Worm (Caenorhabditis elegans) whole organism, mixed stage, embryonic: ENCODE measurements around the gene cup-4.

ENCODE experiments used
- M03D4.4 ChIP-seq: sonication (generic microtip); optimal IDR thresholded peaks from 2 replicates; lab custom pipeline; 2017; ENCODE audit warnings: mild to moderate bottlenecking, missing genetic modification characterization, missing compliant biosample characterization
- bed-3 ChIP-seq: fragments of 200-800 bp; sonication (Bioruptor generic); optimal IDR thresholded peaks from 3 replicates; lab custom pipeline; 2018; ENCODE audit warnings: mild to moderate bottlenecking, missing genetic modification characterization, moderate library complexity, missing compliant biosample characterization
- ceh-39 ChIP-seq: fragments of 150-350 bp; optimal IDR thresholded peaks from 2 replicates; lab custom pipeline; 2014; ENCODE audit warnings: missing biosample characterization, missing genetic modification characterization
- ceh-43 ChIP-seq: fragments of 200-800 bp; sonication (Bioruptor generic); optimal IDR thresholded peaks from 2 replicates; lab custom pipeline; 2018; ENCODE audit warnings: mild to moderate bottlenecking, missing genetic modification characterization, moderate library complexity, missing compliant biosample characterization
- ceh-83 ChIP-seq: fragments of 200-800 bp; sonication (Bioruptor generic); optimal IDR thresholded peaks from 2 replicates; lab custom pipeline; 2018; ENCODE audit warnings: mild to moderate bottlenecking, missing genetic modification characterization, missing compliant biosample characterization
- ces-1 ChIP-seq: fragments of 150-350 bp; optimal IDR thresholded peaks from 2 replicates; lab custom pipeline; 2014; ENCODE audit warnings: missing biosample characterization, missing genetic modification reagents, missing genetic modification characterization
- cnd-1 ChIP-seq: fragments of 200-800 bp; sonication (Bioruptor generic); optimal IDR thresholded peaks from 2 replicates; lab custom pipeline; 2018; ENCODE audit warnings: mild to moderate bottlenecking, missing genetic modification characterization, missing compliant biosample characterization
- drap-1 ChIP-seq: fragments of 200-800 bp; sonication (Bioruptor generic); optimal IDR thresholded peaks from 3 replicates; lab custom pipeline; 2018; ENCODE audit warnings: mild to moderate bottlenecking, missing genetic modification characterization, missing compliant biosample characterization
- elt-3 ChIP-seq: fragments of 150-350 bp; optimal IDR thresholded peaks from 2 replicates; lab custom pipeline; 2014; ENCODE audit warnings: missing biosample characterization, missing genetic modification characterization
- flh-1 ChIP-seq: fragments of 200-800 bp; sonication (Bioruptor generic); optimal IDR thresholded peaks from 2 replicates; lab custom pipeline; 2018; ENCODE audit warnings: mild to moderate bottlenecking, missing genetic modification characterization, moderate library complexity, missing compliant biosample characterization
- hlh-1 ChIP-seq: fragments of 150-350 bp; optimal IDR thresholded peaks from 2 replicates; lab custom pipeline; 2014; ENCODE audit warnings: missing biosample characterization, missing genetic modification reagents, missing genetic modification characterization
- lin-13 ChIP-seq: fragments of 150-350 bp; optimal IDR thresholded peaks from 2 replicates; lab custom pipeline; 2014; ENCODE audit warnings: missing biosample characterization, missing genetic modification characterization
- lin-32 ChIP-seq: fragments of 200-800 bp; sonication (Bioruptor generic); optimal IDR thresholded peaks from 2 replicates; lab custom pipeline; 2018; ENCODE audit warnings: mild to moderate bottlenecking, missing genetic modification characterization, missing compliant biosample characterization
- lsy-2 ChIP-seq: fragments of 150-350 bp; optimal IDR thresholded peaks from 2 replicates; lab custom pipeline; 2014; ENCODE audit warnings: missing biosample characterization, missing genetic modification characterization
- mab-5 ChIP-seq: fragments of 150-350 bp; optimal IDR thresholded peaks from 2 replicates; lab custom pipeline; 2014; ENCODE audit warnings: missing biosample characterization, missing genetic modification characterization
- mep-1 ChIP-seq: fragments of 150-350 bp; optimal IDR thresholded peaks from 2 replicates; lab custom pipeline; 2017; ENCODE audit warnings: missing biosample characterization, missing genetic modification reagents, missing genetic modification characterization, inconsistent platforms
- mls-2 ChIP-seq: sonication (generic microtip); optimal IDR thresholded peaks from 2 replicates; lab custom pipeline; 2016; ENCODE audit warnings: mild to moderate bottlenecking, missing genetic modification characterization, moderate library complexity, missing compliant biosample characterization
- nhr-12 ChIP-seq: fragments of 150-350 bp; optimal IDR thresholded peaks from 2 replicates; lab custom pipeline; 2014; ENCODE audit warnings: missing biosample characterization, missing genetic modification characterization
- nhr-237 ChIP-seq: fragments of 150-350 bp; optimal IDR thresholded peaks from 2 replicates; lab custom pipeline; 2014; ENCODE audit warnings: missing biosample characterization, missing genetic modification characterization
- sem-2 ChIP-seq: fragments of 200-800 bp; sonication (Bioruptor generic); optimal IDR thresholded peaks from 2 replicates; lab custom pipeline; 2018; ENCODE audit warnings: mild to moderate bottlenecking, missing genetic modification characterization, missing compliant biosample characterization
- snpc-4 ChIP-seq: fragments of 150-350 bp; optimal IDR thresholded peaks from 2 replicates; lab custom pipeline; 2014; ENCODE audit warnings: missing biosample characterization, missing genetic modification characterization
- sptf-1 ChIP-seq: sonication (generic microtip); optimal IDR thresholded peaks from 2 replicates; lab custom pipeline; 2017; ENCODE audit warnings: mild to moderate bottlenecking, missing genetic modification characterization, moderate library complexity, missing compliant biosample characterization
- tbx-8 ChIP-seq: fragments of 200-800 bp; sonication (Bioruptor generic); optimal IDR thresholded peaks from 2 replicates; lab custom pipeline; 2018; ENCODE audit warnings: mild to moderate bottlenecking, missing genetic modification characterization, moderate library complexity, missing compliant biosample characterization
- unc-120 ChIP-seq: sonication (generic microtip); optimal IDR thresholded peaks from 2 replicates; lab custom pipeline; 2017; ENCODE audit warnings: missing genetic modification characterization, missing compliant biosample characterization; ENCODE audit not compliant: poor library complexity, severe bottlenecking
- unc-62 ChIP-seq: fragments of 150-350 bp; optimal IDR thresholded peaks from 2 replicates; lab custom pipeline; 2014; ENCODE audit warnings: missing biosample characterization, missing genetic modification reagents, missing genetic modification characterization
- zip-8 ChIP-seq: fragments of 150-350 bp; optimal IDR thresholded peaks from 2 replicates; lab custom pipeline; 2014; ENCODE audit warnings: missing biosample characterization, missing genetic modification characterization
- ztf-11 ChIP-seq: fragments of 150-350 bp; optimal IDR thresholded peaks from 2 replicates; lab custom pipeline; 2014; ENCODE audit warnings: missing biosample characterization, missing genetic modification characterization

cup-4 gene

DNA sequence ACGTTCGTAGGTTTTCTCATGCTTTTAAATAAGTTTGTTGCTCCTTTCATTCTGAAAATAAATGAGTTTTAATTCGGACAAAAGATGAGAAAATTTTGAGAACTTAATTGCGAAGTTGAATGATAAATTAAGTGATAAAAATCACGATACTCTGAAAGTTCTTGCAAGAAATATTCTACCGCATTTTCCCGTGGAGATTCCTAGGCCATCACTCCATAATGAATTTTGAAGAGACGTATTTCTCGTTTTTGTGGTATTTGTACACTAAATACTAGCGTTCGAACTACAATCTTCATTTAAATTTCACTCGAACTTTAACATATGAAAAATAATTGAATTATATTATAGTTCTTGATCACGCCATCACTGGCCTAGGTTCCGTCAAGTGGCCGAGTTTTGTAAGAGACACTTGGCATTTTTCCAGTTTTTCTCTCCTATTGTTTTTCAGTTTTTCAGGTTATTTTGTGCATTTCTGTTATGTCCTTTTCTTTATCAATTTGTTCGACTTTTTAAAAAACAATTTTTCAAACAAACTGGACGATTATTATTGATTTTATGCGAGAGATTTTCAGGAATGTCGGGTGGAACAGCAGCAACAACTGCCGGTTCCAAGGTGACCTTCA lies 7.8 kb upstream of the cup-4 start, which contains the start of the genes coq-5 and ufm-1:
Gene coq-5, minus strand, starts transcription at position 51 of the 623 bp plus-strand sequence.
Gene ufm-1, plus strand, starts transcription at position 573 of the 623 bp plus-strand sequence.
- TF ChIP-seq M03D4.4 (tag; lab: Kevin White, UChicago): no peak
- peak; percentile 10 for TF ChIP-seq ces-1 (GFP tag; lab: Kevin White, UChicago)

DNA sequence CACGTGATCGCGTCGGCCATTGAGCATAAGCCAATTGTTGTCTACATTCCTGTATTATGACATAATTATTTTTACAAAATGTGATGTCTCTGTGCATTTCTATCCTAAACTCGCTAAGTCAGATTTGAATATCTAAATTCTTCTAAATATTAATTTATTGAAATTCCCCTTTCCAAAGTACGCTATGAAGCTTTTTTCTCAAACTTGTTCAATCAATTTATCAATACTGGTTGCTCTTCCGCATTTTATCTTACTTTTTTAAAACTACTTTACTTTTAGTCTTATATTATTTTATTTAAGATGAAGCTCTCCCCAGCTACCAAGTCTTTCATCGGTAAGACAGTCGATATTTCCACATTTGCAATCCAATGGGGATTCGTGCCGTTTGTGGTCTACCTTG lies 7.0 kb upstream of the cup-4 start, which contains the start of gene tomm-7:
Gene tomm-7, plus strand, starts transcription at position 301 of the 400 bp plus-strand sequence.
- TF ChIP-seq ztf-11 (tag; lab: Kevin White, UChicago) (no peak), drap-1 (GFP tag; lab: Kevin White, UChicago) (no peak), ceh-83 (GFP tag; lab: Kevin White, UChicago) (no peak), M03D4.4 (tag; lab: Kevin White, UChicago) (no peak), lin-13 (no peak), sptf-1 (no peak)
- TF ChIP-seq, all 35 proteins: peak for 0

DNA sequence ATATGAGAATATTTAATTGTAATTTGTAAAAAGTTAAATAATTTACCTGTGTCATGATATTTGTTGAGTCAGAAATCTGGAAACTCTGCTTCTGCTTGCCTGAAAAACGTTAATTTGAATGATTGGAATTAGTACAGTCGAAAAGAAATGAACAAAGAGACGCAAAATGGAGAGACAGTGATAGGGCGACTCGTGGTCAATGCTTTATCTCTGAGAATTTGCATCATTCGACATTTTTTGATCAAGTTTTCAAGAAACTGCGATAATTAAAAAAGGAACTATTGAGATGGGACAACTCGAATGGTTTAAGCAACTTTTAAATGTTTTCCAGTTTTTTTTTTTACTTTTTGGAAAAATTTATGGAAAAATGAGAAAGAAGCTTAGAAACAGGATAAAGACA lies 5.4 kb upstream of the cup-4 start, which contains the start of gene cuc-1:
Gene cuc-1, minus strand, starts transcription at position 101 of the 400 bp plus-strand sequence.
- no peak for TF ChIP-seq bed-3 (GFP tag; lab: Kevin White, UChicago)
- TF ChIP-seq snpc-4: no peak
- TF ChIP-seq tbx-8 (GFP tag; lab: Kevin White, UChicago): no peak
- no peak for TF ChIP-seq M03D4.4 (tag; lab: Kevin White, UChicago)
- TF ChIP-seq sem-2 (GFP tag; lab: Kevin White, UChicago): no peak
- TF ChIP-seq zip-8 (tag; lab: Kevin White, UChicago): peak; percentile 36
- TF ChIP-seq mep-1: no peak
- TF ChIP-seq ceh-83 (GFP tag; lab: Kevin White, UChicago): no peak

DNA sequence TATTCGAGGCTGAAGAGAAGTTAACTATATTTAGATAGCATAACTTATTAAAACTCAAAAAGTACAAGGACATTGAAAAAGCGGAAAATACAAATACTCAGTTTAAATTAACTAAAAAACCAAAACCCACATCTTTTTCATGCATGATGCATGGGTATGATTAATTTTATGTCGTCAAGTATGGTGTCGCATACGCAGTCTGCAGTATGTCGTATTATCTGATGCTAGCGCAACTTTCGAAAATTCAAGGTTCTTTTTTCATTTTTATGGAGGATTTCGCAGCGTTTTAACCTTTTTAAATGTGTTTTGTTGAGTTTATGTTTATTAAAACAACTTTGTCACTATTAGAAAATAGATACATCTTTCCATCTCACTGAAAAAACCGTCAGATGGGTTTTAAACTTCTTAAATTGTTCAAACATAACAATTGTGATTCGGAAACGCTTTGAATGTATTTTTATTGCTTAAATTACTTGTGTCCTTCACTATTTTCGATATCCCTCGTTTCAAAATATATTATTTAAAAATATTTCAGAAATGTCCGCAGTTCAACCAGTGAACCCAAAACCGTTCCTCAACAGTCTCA lies 4.7 kb upstream of the cup-4 start, which contains the start of gene snr-5:
Gene snr-5, plus strand, starts transcription at position 536 of the 586 bp plus-strand sequence.
- TF ChIP-seq lsy-2 (tag; lab: Kevin White, UChicago): no peak
- TF ChIP-seq lin-32: no peak
- TF ChIP-seq sptf-1: no peak
- TF ChIP-seq sem-2 (GFP tag; lab: Kevin White, UChicago): no peak
- TF ChIP-seq snpc-4: no peak
- TF ChIP-seq ces-1 (GFP tag; lab: Kevin White, UChicago): no peak
- TF ChIP-seq unc-120 (tag; lab: Kevin White, UChicago): no peak
- TF ChIP-seq bed-3 (GFP tag; lab: Kevin White, UChicago): no peak
- TF ChIP-seq elt-3 (tag; lab: Kevin White, UChicago): no peak
- no peak for TF ChIP-seq ztf-11 (tag; lab: Kevin White, UChicago)
- no peak for TF ChIP-seq mab-5 (tag; lab: Kevin White, UChicago)
- no peak for TF ChIP-seq zip-8 (tag; lab: Kevin White, UChicago)

DNA sequence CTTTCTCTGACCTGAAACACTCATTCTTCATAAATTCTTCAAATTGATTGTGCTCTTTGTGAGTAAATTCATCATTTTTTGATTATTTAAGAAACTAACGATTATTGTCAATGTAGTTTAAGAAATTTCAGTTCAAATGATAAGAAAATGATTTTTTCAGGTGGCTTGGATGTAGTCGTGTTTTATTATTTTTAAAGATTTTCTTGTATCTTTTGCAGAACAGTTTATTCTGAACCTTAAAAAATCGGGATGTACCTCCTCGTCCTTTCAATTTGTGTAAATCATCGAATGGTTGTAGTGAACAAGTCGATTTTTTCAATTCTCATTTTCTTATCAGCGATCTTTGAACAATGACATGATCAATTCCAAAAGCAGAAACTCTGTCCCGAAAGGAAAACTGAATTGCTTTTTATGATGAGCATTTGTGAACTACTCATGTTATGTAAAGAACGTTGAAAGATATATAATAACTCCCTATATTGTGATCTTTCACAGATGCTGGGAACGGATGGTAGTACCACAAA lies 989 bp upstream of the cup-4 start, which contains the start of gene slc-17.3:
Gene slc-17.3, minus strand, starts transcription at position 51 of the 524 bp plus-strand sequence.
- TF ChIP-seq snpc-4 (no peak), hlh-1 (no peak), mls-2 (tag; lab: Kevin White, UChicago) (no peak), drap-1 (GFP tag; lab: Kevin White, UChicago) (no peak), ceh-43 (GFP tag; lab: Kevin White, UChicago) (no peak), mab-5 (tag; lab: Kevin White, UChicago) (no peak), nhr-12 (no peak), ceh-83 (GFP tag; lab: Kevin White, UChicago) (no peak)

DNA sequence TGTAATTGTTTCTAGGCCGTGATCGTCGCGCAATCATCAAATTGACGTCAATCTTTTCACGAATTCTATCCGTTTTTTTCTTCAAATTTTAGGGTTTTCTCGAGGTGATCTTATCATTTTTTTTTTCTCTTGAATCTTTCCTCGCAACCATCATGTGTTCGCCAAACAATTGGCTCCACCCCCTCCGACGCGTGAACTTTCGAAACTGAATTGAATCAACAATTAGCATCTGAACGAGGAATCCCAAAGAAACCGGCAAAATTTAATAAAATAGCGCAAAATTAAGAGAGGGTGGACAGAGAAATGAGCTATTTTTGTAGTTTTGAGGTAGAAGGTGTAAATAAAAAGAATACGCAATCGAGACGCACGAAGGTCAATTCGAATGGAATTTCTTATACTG lies 6.5 kb downstream of the cup-4 start:
- TF ChIP-seq unc-120 (tag; lab: Kevin White, UChicago): no peak
- TF ChIP-seq flh-1 (GFP tag; lab: Kevin White, UChicago): no peak
- no peak for TF ChIP-seq snpc-4
- TF ChIP-seq lin-13: no peak
- no peak for TF ChIP-seq lsy-2 (tag; lab: Kevin White, UChicago)
- TF ChIP-seq bed-3 (GFP tag; lab: Kevin White, UChicago): no peak
- TF ChIP-seq ceh-39 (tag; lab: Kevin White, UChicago): no peak
- TF ChIP-seq unc-62 (GFP tag; lab: Kevin White, UChicago): no peak
- no peak for TF ChIP-seq zip-8 (tag; lab: Kevin White, UChicago)
- no peak for TF ChIP-seq ztf-11 (tag; lab: Kevin White, UChicago)
- no peak for TF ChIP-seq nhr-237 (tag; lab: Kevin White, UChicago)
- no peak for TF ChIP-seq cnd-1 (tag; lab: Kevin White, UChicago)
- no peak for TF ChIP-seq ceh-83 (GFP tag; lab: Kevin White, UChicago)
- TF ChIP-seq elt-3 (tag; lab: Kevin White, UChicago): no peak
- no peak for TF ChIP-seq tbx-8 (GFP tag; lab: Kevin White, UChicago)
